Fruit fly (Drosophila melanogaster) whole organism, embryonic: ENCODE data around the gene CG14567.
A peak's percentile ranks its signal among the peaks of the same experiment; 100 is the strongest.

Experiments
- CG3847 ChIP-seq: fragments of 200-800 bp; sonication (Bioruptor generic); IDR thresholded peaks from 2 replicates; pipeline ENCODE4 v1.3.6; 2022; ENCODE audit warnings: missing biosample characterization, missing genetic modification characterization
- CG4424 ChIP-seq: fragments of 200-800 bp; sonication (Bioruptor generic); optimal IDR thresholded peaks from 3 replicates; lab custom pipeline; 2016; ENCODE audit warnings: missing biosample characterization, missing genetic modification characterization
- CG9609 ChIP-seq: fragments of 200-800 bp; sonication (Bioruptor generic); optimal IDR thresholded peaks from 3 replicates; lab custom pipeline; 2016; ENCODE audit warnings: missing biosample characterization, missing genetic modification characterization
- gem ChIP-seq: fragments of 200-800 bp; sonication (Bioruptor generic); optimal IDR thresholded peaks from 2 replicates; lab custom pipeline; 2019; ENCODE audit warnings: missing biosample characterization, mild to moderate bottlenecking, missing genetic modification characterization, moderate library complexity

dm6 chr3L:21728616-21729047 lies 9.6 kb downstream of the CG14567 start, which contains the start of the genes CG11247 and Polr2H:
- TF ChIP-seq gem (tag; lab: Kevin White, UChicago) (peak; percentile 93), CG9609 (GFP tag; lab: Kevin White, UChicago) (peak; percentile 97), CG4424 (GFP tag; lab: Kevin White, UChicago) (peak; percentile 92), CG3847 (GFP tag; lab: Robert Waterston, UW) (peak; percentile 95)
